Worm (Caenorhabditis elegans) whole organism, L1 larva: ENCODE results near the gene C15C8.7.

Source experiments
- aha-1 ChIP-seq: fragments of 150-350 bp; optimal IDR thresholded peaks from 2 replicates; lab custom pipeline; 2014; ENCODE audit warnings: missing biosample characterization, missing genetic modification characterization
- blmp-1 ChIP-seq: fragments of 150-350 bp; optimal IDR thresholded peaks from 2 replicates; lab custom pipeline; 2014; ENCODE audit warnings: missing biosample characterization, missing genetic modification characterization
- egl-13 ChIP-seq: sonication (generic microtip); optimal IDR thresholded peaks from 2 replicates; lab custom pipeline; 2016; ENCODE audit warnings: missing genotype, missing genetic modification reagents, missing genetic modification characterization, missing compliant biosample characterization
- egl-27 ChIP-seq, 2 experiments: fragments of 150-350 bp in 1 of 2; sonication (generic microtip); optimal IDR thresholded peaks; 3 replicates each; lab custom pipeline; 2017 to 2018; ENCODE audit warnings: missing biosample characterization in 2 of 2, missing genetic modification characterization in 2 of 2, missing genetic modification reagents in 2 of 2
- elt-2 ChIP-seq: sonication (generic microtip); optimal IDR thresholded peaks from 2 replicates; lab custom pipeline; 2016; ENCODE audit warnings: missing genetic modification characterization, mild to moderate bottlenecking, inconsistent platforms, missing compliant biosample characterization, missing genetic modification reagents
- fos-1 ChIP-seq: fragments of 150-350 bp; optimal IDR thresholded peaks from 2 replicates; lab custom pipeline; 2014; ENCODE audit warnings: missing biosample characterization, missing genetic modification characterization
- lin-14 ChIP-seq: fragments of 200-800 bp; sonication (Bioruptor generic); optimal IDR thresholded peaks from 2 replicates; lab custom pipeline; 2018; ENCODE audit warnings: mild to moderate bottlenecking, missing genetic modification characterization, moderate library complexity, missing compliant biosample characterization
- mdl-1 ChIP-seq, 2 experiments: fragments of 150-350 bp; optimal IDR thresholded peaks; 2 replicates each; lab custom pipeline; 2014 to 2017; ENCODE audit warnings: missing biosample characterization in 2 of 2, missing genetic modification characterization in 2 of 2, inconsistent platforms in 1 of 2
- nhr-237 ChIP-seq: fragments of 150-350 bp; optimal IDR thresholded peaks from 2 replicates; lab custom pipeline; 2014; ENCODE audit warnings: missing biosample characterization, missing genetic modification characterization
- nhr-76 ChIP-seq: sonication (generic microtip); optimal IDR thresholded peaks from 2 replicates; lab custom pipeline; 2017; ENCODE audit warnings: missing biosample characterization, missing genetic modification characterization
- nhr-77 ChIP-seq: fragments of 150-350 bp; optimal IDR thresholded peaks from 2 replicates; lab custom pipeline; 2014; ENCODE audit warnings: missing biosample characterization, missing genetic modification characterization
- snpc-4 ChIP-seq: fragments of 150-350 bp; optimal IDR thresholded peaks from 2 replicates; lab custom pipeline; 2014; ENCODE audit warnings: missing biosample characterization, missing genetic modification characterization

DNA sequence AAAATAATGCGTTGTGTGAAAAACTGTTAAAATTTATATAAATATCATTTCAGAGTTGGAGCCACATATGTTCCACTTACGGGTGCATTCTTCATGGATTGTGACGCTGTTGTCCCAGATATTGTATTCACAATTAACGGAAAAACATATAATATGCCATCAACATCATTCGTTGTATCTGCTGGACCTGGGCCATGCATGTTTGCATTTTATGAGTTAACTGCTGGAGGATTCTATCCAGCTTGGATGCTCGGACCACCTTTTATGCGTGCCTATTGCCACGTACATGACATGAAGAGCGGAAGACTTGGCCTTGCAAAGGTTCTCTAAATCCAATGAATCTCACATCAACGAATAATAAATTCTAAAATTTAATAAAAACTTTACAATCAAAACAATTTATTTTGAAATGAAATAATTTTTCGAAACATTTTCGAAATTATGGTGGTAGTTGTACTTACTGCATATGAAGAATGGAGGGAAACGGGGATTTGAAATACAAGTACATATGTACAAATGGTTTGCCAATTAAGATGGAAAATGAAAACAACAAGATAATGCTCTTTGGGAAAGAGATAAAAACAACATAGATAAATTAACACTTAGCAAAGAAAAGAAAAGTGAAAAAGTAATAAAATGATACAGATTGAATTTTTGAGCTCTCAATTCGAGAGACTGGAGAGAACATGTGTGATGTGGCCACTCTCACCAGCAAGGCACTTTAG is 910 bp downstream of the C15C8.7 start:
- TF ChIP-seq egl-13 (tag; lab: Kevin White, UChicago) (no peak), nhr-237 (tag; lab: Kevin White, UChicago) (no peak), nhr-76 (no peak), snpc-4 (no peak), mdl-1 (tag; optimal IDR thresholded peaks at IDR 0.05; lab: Kevin White, UChicago) (no peak), egl-27 (tag; optimal IDR thresholded peaks at IDR 0.05; lab: Kevin White, UChicago) (no peak), elt-2 (tag; lab: Kevin White, UChicago) (peak; percentile 28), nhr-77 (no peak), lin-14 (no peak), fos-1 (tag; lab: Kevin White, UChicago) (no peak), blmp-1 (no peak), aha-1 (tag; lab: Kevin White, UChicago) (no peak)
